Worm (Caenorhabditis elegans) whole organism, young adult: ENCODE results near the gene C23G10.11.

ENCODE experiments used
- B0019.2 ChIP-seq: fragments of 200-800 bp; sonication (Bioruptor generic); conservative IDR thresholded peaks from 2 replicates; pipeline ENCODE4 v1.3.6; 2022; ENCODE audit warnings: missing genetic modification reagents, missing genetic modification characterization, missing compliant biosample characterization
- B0336.3 ChIP-seq: fragments of 200-800 bp; sonication (Bioruptor generic); IDR thresholded peaks from 2 replicates; pipeline ENCODE4 v1.3.6; 2022; ENCODE audit warnings: missing genetic modification characterization, missing compliant biosample characterization
- C17E4.6 ChIP-seq: fragments of 200-800 bp; sonication (Bioruptor generic); IDR thresholded peaks from 2 replicates; pipeline ENCODE4 v1.3.6; 2022; ENCODE audit warnings: missing genetic modification reagents, missing genetic modification characterization, missing compliant biosample characterization
- F10E7.11 ChIP-seq: sonication (generic microtip); optimal IDR thresholded peaks from 2 replicates; lab custom pipeline; 2017; ENCODE audit warnings: mild to moderate bottlenecking, missing genetic modification characterization, moderate library complexity, missing compliant biosample characterization
- F22D6.2 ChIP-seq: sonication (generic microtip); optimal IDR thresholded peaks from 2 replicates; lab custom pipeline; 2016; ENCODE audit warnings: mild to moderate bottlenecking, missing genetic modification characterization, missing compliant biosample characterization
- F23B12.7 ChIP-seq: sonication (generic microtip); optimal IDR thresholded peaks from 2 replicates; lab custom pipeline; 2017; ENCODE audit warnings: missing genetic modification characterization, mild to moderate bottlenecking, missing compliant biosample characterization, antibody characterized with exemption, moderate library complexity; ENCODE audit not compliant: insufficient read depth
- F49E8.2 ChIP-seq: sonication (generic microtip); optimal IDR thresholded peaks from 3 replicates; lab custom pipeline; 2017; ENCODE audit warnings: missing genetic modification characterization, mild to moderate bottlenecking, missing compliant biosample characterization, antibody characterized with exemption, moderate library complexity; ENCODE audit not compliant: insufficient read depth
- Y53G8AR.9 ChIP-seq: fragments of 200-800 bp; sonication (Bioruptor generic); conservative IDR thresholded peaks from 2 replicates; pipeline ENCODE4 v1.3.6; 2022; ENCODE audit warnings: missing genetic modification reagents, missing genetic modification characterization, missing compliant biosample characterization
- ama-1 ChIP-seq, 3 experiments: fragments of 150-350 bp in 1 of 3; sonication (generic microtip) in 2 of 3; optimal IDR thresholded peaks; 2 replicates each; lab custom pipeline; 2014 to 2018; ENCODE audit warnings: missing biosample characterization in 2 of 3, missing genetic modification characterization in 2 of 3, missing genetic modification reagents in 2 of 3
- athp-1 ChIP-seq: sonication (generic microtip); optimal IDR thresholded peaks from 2 replicates; lab custom pipeline; 2017; ENCODE audit warnings: mild to moderate bottlenecking, missing genetic modification characterization, missing compliant biosample characterization
- ccch-3 ChIP-seq: fragments of 200-800 bp; sonication (Bioruptor generic); optimal IDR thresholded peaks from 2 replicates; lab custom pipeline; 2018; ENCODE audit warnings: mild to moderate bottlenecking, missing genetic modification characterization, missing compliant biosample characterization
- ceh-58 ChIP-seq: fragments of 200-800 bp; sonication (Bioruptor generic); IDR thresholded peaks from 2 replicates; pipeline ENCODE4 v1.3.6; 2022; ENCODE audit warnings: missing genetic modification characterization, missing compliant biosample characterization
- dpff-1 ChIP-seq: sonication (generic microtip); optimal IDR thresholded peaks from 2 replicates; lab custom pipeline; 2017; ENCODE audit warnings: mild to moderate bottlenecking, missing genetic modification characterization, missing compliant biosample characterization
- efl-1 ChIP-seq: fragments of 150-350 bp; optimal IDR thresholded peaks from 2 replicates; lab custom pipeline; 2014; ENCODE audit warnings: missing biosample characterization, missing genetic modification reagents, missing genetic modification characterization
- egrh-3 ChIP-seq: fragments of 200-800 bp; sonication (Bioruptor generic); IDR thresholded peaks from 2 replicates; pipeline ENCODE4 v1.3.6; 2022; ENCODE audit warnings: missing genetic modification reagents, missing genetic modification characterization, missing compliant biosample characterization
- ekl-4 ChIP-seq: fragments of 200-800 bp; sonication (Bioruptor generic); IDR thresholded peaks from 2 replicates; pipeline ENCODE4 v1.3.6; 2022; ENCODE audit warnings: missing genetic modification reagents, missing genetic modification characterization, missing compliant biosample characterization
- fkh-3 ChIP-seq: sonication (generic microtip); optimal IDR thresholded peaks from 2 replicates; lab custom pipeline; 2016; ENCODE audit warnings: mild to moderate bottlenecking, missing genetic modification characterization, missing compliant biosample characterization
- hmg-1.2 ChIP-seq: fragments of 200-800 bp; sonication (Bioruptor generic); IDR thresholded peaks from 2 replicates; pipeline ENCODE4 v1.3.6; 2022; ENCODE audit warnings: missing genetic modification reagents, missing genetic modification characterization, missing compliant biosample characterization
- hsf-1 ChIP-seq: fragments of 200-800 bp; sonication (Bioruptor generic); IDR thresholded peaks from 2 replicates; pipeline ENCODE4 v1.3.6; 2022; ENCODE audit warnings: missing genetic modification reagents, missing genetic modification characterization, missing compliant biosample characterization
- lin-54 ChIP-seq: fragments of 200-800 bp; sonication (Bioruptor generic); optimal IDR thresholded peaks from 2 replicates; lab custom pipeline; 2018; ENCODE audit warnings: mild to moderate bottlenecking, missing genetic modification characterization, missing compliant biosample characterization
- lsl-1 ChIP-seq: fragments of 200-800 bp; sonication (Bioruptor generic); optimal IDR thresholded peaks from 2 replicates; lab custom pipeline; 2018; ENCODE audit warnings: mild to moderate bottlenecking, missing genetic modification characterization, moderate library complexity, missing compliant biosample characterization
- madf-6 ChIP-seq: fragments of 200-800 bp; sonication (Bioruptor generic); IDR thresholded peaks from 2 replicates; pipeline ENCODE4 v1.3.6; 2022; ENCODE audit warnings: missing genetic modification reagents, missing genetic modification characterization, missing compliant biosample characterization
- mes-4 ChIP-seq: sonication (generic microtip); optimal IDR thresholded peaks from 2 replicates; lab custom pipeline; 2016; ENCODE audit warnings: missing genotype, missing genetic modification characterization, missing compliant biosample characterization
- nfya-1 ChIP-seq: sonication (generic microtip); optimal IDR thresholded peaks from 2 replicates; lab custom pipeline; 2017; ENCODE audit warnings: antibody characterized with exemption, missing compliant biosample characterization, missing genetic modification characterization, borderline replicate concordance; ENCODE audit not compliant: insufficient read depth
- pbrm-1 ChIP-seq: fragments of 200-800 bp; sonication (Bioruptor generic); IDR thresholded peaks from 2 replicates; pipeline ENCODE4 v1.3.6; 2022; ENCODE audit warnings: missing genetic modification reagents, missing genetic modification characterization, missing compliant biosample characterization
- rec-8 ChIP-seq, 2 experiments: sonication (generic microtip); optimal IDR thresholded peaks; 2 replicates each; lab custom pipeline; 2016; ENCODE audit warnings: mild to moderate bottlenecking in 2 of 2, missing genetic modification characterization in 2 of 2, missing genetic modification reagents in 2 of 2, missing genotype in 2 of 2, missing biosample characterization in 1 of 2, missing compliant biosample characterization in 1 of 2, moderate library complexity in 1 of 2
- repo-1 ChIP-seq: sonication (generic microtip); optimal IDR thresholded peaks from 2 replicates; lab custom pipeline; 2017; ENCODE audit warnings: mild to moderate bottlenecking, missing genetic modification characterization, missing compliant biosample characterization
- snpc-1.1 ChIP-seq: sonication (generic microtip); optimal IDR thresholded peaks from 2 replicates; lab custom pipeline; 2017; ENCODE audit warnings: missing genetic modification characterization, mild to moderate bottlenecking, missing compliant biosample characterization, antibody characterized with exemption, moderate library complexity, missing genotype, missing genetic modification reagents; ENCODE audit not compliant: insufficient read depth
- snpc-1.3 ChIP-seq: sonication (generic microtip); optimal IDR thresholded peaks from 2 replicates; lab custom pipeline; 2017; ENCODE audit warnings: missing genetic modification characterization, mild to moderate bottlenecking, missing compliant biosample characterization, antibody characterized with exemption, moderate library complexity, missing genotype, missing genetic modification reagents; ENCODE audit not compliant: insufficient read depth
- tlf-1 ChIP-seq: fragments of 200-800 bp; sonication (Bioruptor generic); optimal IDR thresholded peaks from 2 replicates; lab custom pipeline; 2018; ENCODE audit warnings: mild to moderate bottlenecking, missing genetic modification characterization, missing compliant biosample characterization
- ztf-18 ChIP-seq: sonication (generic microtip); optimal IDR thresholded peaks from 2 replicates; lab custom pipeline; 2016; ENCODE audit warnings: missing genotype, mild to moderate bottlenecking, missing genetic modification characterization, missing compliant biosample characterization
- ztf-25 ChIP-seq: fragments of 200-800 bp; sonication (Bioruptor generic); IDR thresholded peaks from 2 replicates; pipeline ENCODE4 v1.3.6; 2022; ENCODE audit warnings: missing genetic modification reagents, missing genetic modification characterization, missing compliant biosample characterization
- ztf-3 ChIP-seq: fragments of 200-800 bp; sonication (Bioruptor generic); optimal IDR thresholded peaks from 2 replicates; lab custom pipeline; 2018; ENCODE audit warnings: mild to moderate bottlenecking, missing genetic modification characterization, missing compliant biosample characterization

Gene C23G10.11

ce11 chrIII:6198378-6199234 lies 16.8 kb downstream of the C23G10.11 start, which contains the start of the genes C23G10.7 and rpn-2 (continued):
- TF ChIP-seq rec-8 (tag; optimal IDR thresholded peaks at IDR 0.05; lab: Kevin White, UChicago) (no peak), B0336.3 (GFP tag; lab: Robert Waterston, UW) (peak; percentile 83; the same call in 1 of the 2 replicates), F23B12.7 (tag; lab: Kevin White, UChicago) (peak; percentile 46), ztf-3 (GFP tag; lab: Kevin White, UChicago) (no peak), hmg-1.2 (peak; percentile 42; the same call in 1 of the 2 replicates), nfya-1 (no peak), egrh-3 (GFP tag; lab: Robert Waterston, UW) (no peak), efl-1 (peak; percentile 88), Y53G8AR.9 (GFP tag; lab: Robert Waterston, UW) (peak; percentile 69; the same call in 1 of the 2 replicates), B0019.2 (0 out of 2 replicates have a peak, but pooled peaks have one; percentile 29), ztf-18 (tag; lab: Kevin White, UChicago) (peak; percentile 97), lin-54 (GFP tag; lab: Kevin White, UChicago) (peak; percentile 77), hsf-1 (peak; percentile 98)

DNA sequence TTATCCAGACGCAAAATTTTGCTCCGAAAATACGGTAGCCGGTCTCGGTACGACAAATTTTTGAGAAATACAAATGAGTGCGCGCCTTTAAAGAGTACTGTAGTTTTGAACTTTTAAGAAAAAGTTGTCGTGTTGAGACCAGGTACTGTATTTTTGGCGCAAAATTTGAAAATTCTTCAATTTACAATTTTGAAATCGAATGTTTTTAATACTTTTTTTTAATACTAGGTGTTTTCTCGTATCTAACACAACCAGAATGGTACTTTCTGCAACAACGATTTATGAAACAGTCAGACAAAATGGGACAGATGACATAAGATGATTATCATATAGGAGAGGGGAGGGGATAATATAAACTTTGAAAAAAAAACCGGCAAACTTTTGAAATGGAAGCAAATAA lies 19.7 kb downstream of the C23G10.11 start:
- TF ChIP-seq fkh-3 (tag; lab: Kevin White, UChicago) (peak; percentile 11), madf-6 (GFP tag; lab: Robert Waterston, UW) (peak; percentile 56), pbrm-1 (GFP tag; lab: Robert Waterston, UW) (0 out of 2 replicates have a peak, but pooled peaks have one; percentile 34), ceh-58 (GFP tag; lab: Robert Waterston, UW) (0 out of 2 replicates have a peak, but pooled peaks have one; percentile 34), F22D6.2 (tag; lab: Kevin White, UChicago) (no peak), F10E7.11 (tag; lab: Kevin White, UChicago) (peak; percentile 33), repo-1 (tag; lab: Kevin White, UChicago) (peak; percentile 50), snpc-1.3 (tag; lab: Kevin White, UChicago) (peak; percentile 18), F49E8.2 (peak; percentile 76), dpff-1 (tag; lab: Kevin White, UChicago) (peak; percentile 27), ztf-25 (GFP tag; lab: Robert Waterston, UW) (no peak), B0336.3 (GFP tag; lab: Robert Waterston, UW) (no peak), lsl-1 (GFP tag; lab: Kevin White, UChicago) (peak; percentile 40)

- TF ChIP-seq ekl-4 (GFP tag; lab: Robert Waterston, UW) (no peak), ccch-3 (GFP tag; lab: Kevin White, UChicago) (no peak), athp-1 (tag; lab: Kevin White, UChicago) (no peak), ama-1 (optimal IDR thresholded peaks at IDR 0.05; lab: Kevin White, UChicago) (no peak), ama-1 (GFP tag; optimal IDR thresholded peaks at IDR 0.05; lab: Kevin White, UChicago) (no peak), snpc-1.1 (tag; lab: Kevin White, UChicago) (no peak), mes-4 (tag; lab: Kevin White, UChicago) (no peak), egrh-3 (GFP tag; lab: Robert Waterston, UW) (no peak), tlf-1 (GFP tag; lab: Kevin White, UChicago) (no peak), C17E4.6 (GFP tag; lab: Robert Waterston, UW) (no peak)
Observed at ce11 chrIII:6194480-6194879, 20.9 kb downstream of the C23G10.11 start, which contains the start of gene ugt-66. TSS of gene ugt-66 (minus strand) at chrIII:6194580.
